Fruit fly (Drosophila melanogaster): Measurements from ENCODE around the gene PolA2.

dm6 chr3R:27279478-27279877 is 40.5 kb downstream of the PolA2 start:
- TF ChIP-seq CG8478 (optimal IDR thresholded peaks at IDR 0.05) (no peak), CTCF (optimal IDR thresholded peaks at IDR 0.05) (no peak)
